Worm (Caenorhabditis elegans) whole organism, L3 larva: ENCODE data around the gene srbc-65.

Experiments
- aly-2 ChIP-seq: fragments of 150-350 bp; optimal IDR thresholded peaks from 2 replicates; lab custom pipeline; 2014; ENCODE audit warnings: missing biosample characterization, missing genetic modification characterization
- ama-1 ChIP-seq: fragments of 150-350 bp; optimal IDR thresholded peaks from 2 replicates; lab custom pipeline; 2018
- ceh-16 ChIP-seq: sonication (generic microtip); optimal IDR thresholded peaks from 2 replicates; lab custom pipeline; 2017; ENCODE audit warnings: missing biosample characterization, missing genetic modification characterization
- ceh-28 ChIP-seq: fragments of 150-350 bp; optimal IDR thresholded peaks from 2 replicates; lab custom pipeline; 2014; ENCODE audit warnings: missing biosample characterization, missing genetic modification reagents, missing genetic modification characterization
- ceh-82 ChIP-seq: fragments of 150-350 bp; optimal IDR thresholded peaks from 2 replicates; lab custom pipeline; 2014; ENCODE audit warnings: missing biosample characterization, missing genetic modification characterization
- ceh-9 ChIP-seq: sonication (generic microtip); optimal IDR thresholded peaks from 2 replicates; lab custom pipeline; 2018; ENCODE audit warnings: missing biosample characterization, missing genetic modification characterization
- daf-12 ChIP-seq: fragments of 150-350 bp; optimal IDR thresholded peaks from 2 replicates; lab custom pipeline; 2014; ENCODE audit warnings: missing biosample characterization, missing genetic modification reagents, missing genetic modification characterization
- egl-27 ChIP-seq: sonication (generic microtip); optimal IDR thresholded peaks from 4 replicates; lab custom pipeline; 2017; ENCODE audit warnings: missing biosample characterization, missing genetic modification reagents, missing genetic modification characterization
- egl-5 ChIP-seq: fragments of 150-350 bp; optimal IDR thresholded peaks from 2 replicates; lab custom pipeline; 2017; ENCODE audit warnings: missing biosample characterization, missing genetic modification reagents, missing genetic modification characterization, inconsistent platforms
- elt-1 ChIP-seq: fragments of 150-350 bp; optimal IDR thresholded peaks from 2 replicates; lab custom pipeline; 2014; ENCODE audit warnings: missing biosample characterization, missing genetic modification characterization
- elt-2 ChIP-seq: sonication (generic microtip); optimal IDR thresholded peaks from 2 replicates; lab custom pipeline; 2016; ENCODE audit warnings: missing genetic modification reagents, mild to moderate bottlenecking, missing genetic modification characterization, missing compliant biosample characterization
- elt-3 ChIP-seq, 3 experiments: fragments of 150-350 bp in 1 of 3; sonication (generic microtip) in 2 of 3; optimal IDR thresholded peaks; 2 replicates in 2 of 3; 4 replicates in 1 of 3; lab custom pipeline; 2014 to 2017; ENCODE audit warnings: missing biosample characterization in 3 of 3, missing genetic modification characterization in 3 of 3
- eor-1 ChIP-seq, 2 experiments: fragments of 150-350 bp; optimal IDR thresholded peaks; 2 replicates each; lab custom pipeline; 2014 to 2018; ENCODE audit warnings: missing biosample characterization in 2 of 2, missing genetic modification characterization in 2 of 2
- fkh-2 ChIP-seq: fragments of 150-350 bp; optimal IDR thresholded peaks from 2 replicates; lab custom pipeline; 2014; ENCODE audit warnings: missing biosample characterization, missing genetic modification reagents, missing genetic modification characterization
- fos-1 ChIP-seq: fragments of 150-350 bp; optimal IDR thresholded peaks from 2 replicates; lab custom pipeline; 2014; ENCODE audit warnings: missing biosample characterization, missing genetic modification characterization
- hmg-11 ChIP-seq: sonication (generic microtip); optimal IDR thresholded peaks from 2 replicates; lab custom pipeline; 2016; ENCODE audit warnings: missing genetic modification characterization, missing compliant biosample characterization
- jun-1 ChIP-seq: fragments of 150-350 bp; optimal IDR thresholded peaks from 2 replicates; lab custom pipeline; 2014; ENCODE audit warnings: missing biosample characterization, missing genetic modification reagents, missing genetic modification characterization
- lin-39 ChIP-seq: fragments of 150-350 bp; optimal IDR thresholded peaks from 2 replicates; lab custom pipeline; 2018; ENCODE audit warnings: missing biosample characterization, missing genetic modification reagents, missing genetic modification characterization
- lsy-12 ChIP-seq: sonication (generic microtip); optimal IDR thresholded peaks from 2 replicates; lab custom pipeline; 2016; ENCODE audit warnings: mild to moderate bottlenecking, missing genetic modification characterization, missing compliant biosample characterization
- mdl-1 ChIP-seq: fragments of 150-350 bp; optimal IDR thresholded peaks from 2 replicates; lab custom pipeline; 2014; ENCODE audit warnings: missing biosample characterization, missing genetic modification characterization
- nfya-1 ChIP-seq: sonication (generic microtip); optimal IDR thresholded peaks from 2 replicates; lab custom pipeline; 2017; ENCODE audit warnings: missing genetic modification characterization, mild to moderate bottlenecking, missing compliant biosample characterization, antibody characterized with exemption, moderate library complexity; ENCODE audit not compliant: insufficient read depth
- nhr-11 ChIP-seq: fragments of 150-350 bp; optimal IDR thresholded peaks from 2 replicates; lab custom pipeline; 2014; ENCODE audit warnings: missing biosample characterization, missing genetic modification characterization
- nhr-12 ChIP-seq: fragments of 150-350 bp; optimal IDR thresholded peaks from 2 replicates; lab custom pipeline; 2014; ENCODE audit warnings: missing biosample characterization, missing genetic modification characterization
- nhr-23 ChIP-seq: fragments of 150-350 bp; optimal IDR thresholded peaks from 2 replicates; lab custom pipeline; 2014; ENCODE audit warnings: missing biosample characterization, missing genetic modification reagents, missing genetic modification characterization
- nhr-237 ChIP-seq: fragments of 150-350 bp; optimal IDR thresholded peaks from 2 replicates; lab custom pipeline; 2014; ENCODE audit warnings: missing biosample characterization, missing genetic modification characterization
- nhr-43 ChIP-seq: sonication (generic microtip); optimal IDR thresholded peaks from 2 replicates; lab custom pipeline; 2016; ENCODE audit warnings: mild to moderate bottlenecking, missing genetic modification characterization, missing compliant biosample characterization; ENCODE audit not compliant: poor library complexity, severe bottlenecking
- nhr-67 ChIP-seq: fragments of 150-350 bp; optimal IDR thresholded peaks from 2 replicates; lab custom pipeline; 2014; ENCODE audit warnings: missing biosample characterization, missing genetic modification characterization
- nhr-76 ChIP-seq: fragments of 150-350 bp; sonication (generic microtip); optimal IDR thresholded peaks from 5 replicates; lab custom pipeline; 2014; ENCODE audit warnings: missing biosample characterization, missing genetic modification characterization
- pha-4 ChIP-seq: fragments of 150-350 bp; optimal IDR thresholded peaks from 2 replicates; lab custom pipeline; 2014; ENCODE audit warnings: missing biosample characterization, missing genetic modification reagents, missing genetic modification characterization
- pqm-1 ChIP-seq: fragments of 150-350 bp; optimal IDR thresholded peaks from 2 replicates; lab custom pipeline; 2017; ENCODE audit warnings: missing biosample characterization, missing genetic modification characterization, inconsistent platforms
- skn-1 ChIP-seq: fragments of 150-350 bp; optimal IDR thresholded peaks from 2 replicates; lab custom pipeline; 2014; ENCODE audit warnings: missing biosample characterization, missing genetic modification characterization
- snpc-4 ChIP-seq: fragments of 150-350 bp; optimal IDR thresholded peaks from 2 replicates; lab custom pipeline; 2014; ENCODE audit warnings: missing biosample characterization, missing genetic modification characterization
- tbx-2 ChIP-seq: sonication (generic microtip); optimal IDR thresholded peaks from 2 replicates; lab custom pipeline; 2016; ENCODE audit warnings: mild to moderate bottlenecking, missing genetic modification characterization, missing compliant biosample characterization
- unc-39 ChIP-seq: sonication (generic microtip); optimal IDR thresholded peaks from 4 replicates; lab custom pipeline; 2017; ENCODE audit warnings: missing biosample characterization, missing genetic modification characterization
- unc-62 ChIP-seq: fragments of 150-350 bp; sonication (generic microtip); optimal IDR thresholded peaks from 4 replicates; lab custom pipeline; 2014; ENCODE audit warnings: missing biosample characterization, missing genetic modification reagents, missing genetic modification characterization
- ztf-4 ChIP-seq: fragments of 150-350 bp; optimal IDR thresholded peaks from 2 replicates; lab custom pipeline; 2014; ENCODE audit warnings: missing biosample characterization, missing genetic modification characterization

Gene srbc-65

ce11 chrV:16589488-16589887 lies 38.7 kb downstream of the srbc-65 start:
- TF ChIP-seq pha-4 (tag; lab: Kevin White, UChicago) (no peak), ceh-82 (no peak), ceh-9 (no peak), skn-1 (tag; lab: Kevin White, UChicago) (no peak), eor-1 (tag; optimal IDR thresholded peaks at IDR 0.05; lab: Kevin White, UChicago) (no peak), nhr-43 (tag; lab: Kevin White, UChicago) (no peak)
- TF ChIP-seq, all 47 proteins: peak for 0

- TF ChIP-seq egl-27 (tag; lab: Kevin White, UChicago), result peak; percentile 33
- TF ChIP-seq jun-1 (tag; lab: Kevin White, UChicago), result peak; percentile 18
- peak; percentile 85 for TF ChIP-seq hmg-11 (tag; lab: Kevin White, UChicago)
- TF ChIP-seq lin-39, result peak; percentile 41
- TF ChIP-seq fkh-2 (tag; lab: Kevin White, UChicago), result no peak
- TF ChIP-seq snpc-4 (tag; lab: Kevin White, UChicago), result peak; percentile 47
- TF ChIP-seq pqm-1 (tag; lab: Kevin White, UChicago), result peak; percentile 32
- TF ChIP-seq elt-2, result peak; percentile 61
- TF ChIP-seq unc-62 (GFP tag; lab: Kevin White, UChicago), result no peak
- TF ChIP-seq lsy-12, result peak; percentile 67
- TF ChIP-seq tbx-2 (tag; lab: Kevin White, UChicago), result no peak
- peak; percentile 46 for TF ChIP-seq nfya-1 (tag; lab: Kevin White, UChicago)
- TF ChIP-seq elt-3 (tag; optimal IDR thresholded peaks at IDR 0.05; lab: Kevin White, UChicago), result no peak
- peak; percentile 95 for TF ChIP-seq ama-1 (lab: Kevin White, UChicago)
- TF ChIP-seq fos-1, result peak; percentile 68
- TF ChIP-seq nhr-43 (tag; lab: Kevin White, UChicago), result peak; percentile 71
- TF ChIP-seq pha-4 (tag; lab: Kevin White, UChicago), result no peak
- TF ChIP-seq mdl-1 (tag; lab: Kevin White, UChicago), result no peak
- TF ChIP-seq ztf-4 (tag; lab: Kevin White, UChicago), result peak; percentile 56
Measured at ce11 chrV:16591992-16592798, 41.4 kb downstream of the srbc-65 start, which contains the start of gene srh-269. TSS of gene srh-269 (minus strand) at chrV:16592042.

- no peak for TF ChIP-seq nhr-237 (tag; lab: Kevin White, UChicago)
- no peak for TF ChIP-seq aly-2 (tag; lab: Kevin White, UChicago)
- TF ChIP-seq nfya-1 (tag; lab: Kevin White, UChicago), result no peak
- TF ChIP-seq nhr-76 (tag; lab: Kevin White, UChicago), result no peak
- no peak for TF ChIP-seq lsy-12
- TF ChIP-seq ceh-28 (tag; lab: Kevin White, UChicago), result no peak
- TF ChIP-seq nhr-23 (tag; lab: Kevin White, UChicago), result no peak
- no peak for TF ChIP-seq fkh-2 (tag; lab: Kevin White, UChicago)
- TF ChIP-seq elt-2, result peak; percentile 82
- TF ChIP-seq nhr-11, result no peak
- TF ChIP-seq nhr-43 (tag; lab: Kevin White, UChicago), result peak; percentile 56
- TF ChIP-seq nhr-12, result no peak
- no peak for TF ChIP-seq egl-5 (tag; lab: Kevin White, UChicago)
- no peak for TF ChIP-seq nhr-67 (tag; lab: Kevin White, UChicago)
- TF ChIP-seq hmg-11 (tag; lab: Kevin White, UChicago), result no peak
- TF ChIP-seq elt-1 (tag; lab: Kevin White, UChicago), result no peak
- TF ChIP-seq daf-12 (tag; lab: Kevin White, UChicago), result no peak
- peak; percentile 30 for TF ChIP-seq pha-4 (tag; lab: Kevin White, UChicago)
- no peak for TF ChIP-seq egl-27 (tag; lab: Kevin White, UChicago)
- no peak for TF ChIP-seq ceh-16 (tag; lab: Kevin White, UChicago)
- TF ChIP-seq pqm-1 (tag; lab: Kevin White, UChicago), result peak; percentile 44
- TF ChIP-seq mdl-1 (tag; lab: Kevin White, UChicago), result no peak
- TF ChIP-seq tbx-2 (tag; lab: Kevin White, UChicago), result no peak
- TF ChIP-seq ama-1 (lab: Kevin White, UChicago), result peak; percentile 55
- TF ChIP-seq unc-39, result no peak
- TF ChIP-seq unc-62 (GFP tag; lab: Kevin White, UChicago), result no peak
- no peak for TF ChIP-seq jun-1 (tag; lab: Kevin White, UChicago)
Measured at ce11 chrV:16592947-16593791, 42.4 kb downstream of the srbc-65 start.
